Worm (Caenorhabditis elegans): Measurements from ENCODE around the gene fat-2.

The fat-2 gene

DNA sequence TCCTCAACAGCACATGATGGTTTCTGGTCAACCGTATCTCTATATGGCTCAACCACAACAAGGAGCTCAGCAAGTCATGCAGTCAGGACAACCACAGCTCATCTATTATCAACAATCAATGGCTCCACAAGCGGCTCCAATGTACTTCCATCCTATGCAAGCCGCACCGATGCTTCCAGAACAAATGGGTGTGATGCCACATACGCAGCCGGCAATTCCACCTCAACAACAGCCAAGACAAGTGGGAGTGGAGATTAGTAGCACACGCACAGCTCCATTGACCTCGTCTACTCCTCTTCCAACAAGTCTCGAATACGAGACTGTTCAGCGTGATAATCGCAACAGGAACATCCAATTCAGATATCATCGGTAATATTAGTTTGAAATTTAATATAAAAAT is 30.4 kb downstream of the fat-2 start:
- no peak for TF ChIP-seq nhr-41 (GFP tag; IDR thresholded peaks at IDR 0.05)
- TF ChIP-seq hlh-11 (tag; optimal IDR thresholded peaks at IDR 0.05), result no peak
- no peak for TF ChIP-seq F49E8.2 (tag; optimal IDR thresholded peaks at IDR 0.05; ENCODE audit: borderline replicate concordance)
- no peak for TF ChIP-seq ceh-20 (GFP tag; IDR thresholded peaks at IDR 0.05)
- no peak for TF ChIP-seq T26A8.4 (GFP tag; IDR thresholded peaks at IDR 0.05)
- TF ChIP-seq rbr-2 (tag; optimal IDR thresholded peaks at IDR 0.05), result no peak
- TF ChIP-seq snpc-1.2 (GFP tag; IDR thresholded peaks at IDR 0.05), result no peak
- no peak for TF ChIP-seq pha-4 (GFP tag; IDR thresholded peaks at IDR 0.05)
- TF ChIP-seq pha-4 (tag; optimal IDR thresholded peaks at IDR 0.05), result no peak
- no peak for TF ChIP-seq snpc-4 (tag; optimal IDR thresholded peaks at IDR 0.05)
- no peak for TF ChIP-seq arid-1 (GFP tag; conservative IDR thresholded peaks at IDR 0.05)
- TF ChIP-seq lim-7 (GFP tag; IDR thresholded peaks at IDR 0.05), result no peak
- TF ChIP-seq saeg-2 (GFP tag; IDR thresholded peaks at IDR 0.05), result no peak
- TF ChIP-seq mep-1 (tag; optimal IDR thresholded peaks at IDR 0.05), result no peak
- no peak for TF ChIP-seq dpl-1 (GFP tag; optimal IDR thresholded peaks at IDR 0.05)

DNA sequence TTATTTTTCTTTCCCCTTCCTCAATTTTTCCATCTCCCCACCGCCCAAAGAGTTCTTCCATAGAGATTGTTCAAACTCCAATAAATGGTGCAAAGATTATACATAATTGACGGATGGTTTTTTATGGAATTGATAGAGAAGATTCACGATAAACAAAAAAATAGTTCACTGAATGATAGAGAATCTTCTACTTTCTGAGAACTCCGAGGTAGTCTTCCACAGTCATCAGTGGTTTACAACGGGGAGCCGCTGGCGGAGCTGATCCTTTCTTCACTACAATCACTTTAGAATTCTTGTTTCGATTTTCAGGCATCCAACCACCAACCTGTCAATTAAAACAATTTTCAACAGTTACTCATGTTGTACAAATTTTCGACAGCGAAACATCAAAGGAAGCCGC is 32.3 kb downstream of the fat-2 start:
- no peak for TF ChIP-seq madf-5 (GFP tag; IDR thresholded peaks at IDR 0.05)

DNA sequence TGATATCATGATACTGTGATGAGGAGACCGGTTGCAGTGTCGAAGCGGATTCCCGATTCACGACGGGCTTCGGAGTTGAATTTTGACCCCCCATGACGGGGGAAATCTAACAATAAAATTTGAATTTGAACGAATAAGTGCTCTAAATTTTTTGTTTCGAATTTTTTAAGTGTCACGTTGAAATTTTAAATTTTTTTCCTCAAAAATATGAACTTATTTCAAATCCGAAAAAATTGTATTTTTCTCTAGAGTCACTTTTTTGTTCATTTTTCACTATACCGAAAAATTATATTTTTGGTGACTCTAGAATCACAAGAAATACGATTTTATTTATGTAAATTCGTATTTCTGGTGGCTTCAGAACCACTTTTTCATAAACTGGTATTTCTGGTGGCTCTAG is 34.8 kb downstream of the fat-2 start, which contains the start of gene W02A2.8:
Gene W02A2.8, minus strand, starts transcription at position 101 of the 400 bp plus-strand sequence.
- TF ChIP-seq ZK337.2 (GFP tag; IDR thresholded peaks at IDR 0.05) (0 out of 2 replicates have a peak, but pooled peaks have one; percentile 11), zip-2 (tag; optimal IDR thresholded peaks at IDR 0.05) (no peak)

DNA sequence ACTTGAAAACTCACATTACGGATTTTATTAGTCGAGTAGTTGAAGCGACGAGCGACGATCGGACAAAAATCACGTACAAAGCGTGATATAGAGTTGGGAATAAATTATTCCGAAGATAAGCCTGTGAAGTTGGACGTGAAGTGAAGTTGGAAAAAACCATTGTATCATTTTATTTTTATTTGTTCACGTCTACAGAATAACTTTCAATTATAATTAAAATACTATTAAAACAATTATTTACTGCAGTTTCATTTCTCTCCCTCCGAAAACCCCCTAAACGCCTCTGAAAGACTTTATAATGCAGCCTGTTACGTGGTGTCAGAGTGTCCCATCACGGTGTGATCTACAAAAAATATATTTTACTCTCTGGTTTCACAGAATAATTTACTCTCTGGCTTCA is 36.5 kb downstream of the fat-2 start, which contains the start of gene Y62E10A.3:
Gene Y62E10A.3, minus strand, starts transcription at position 101 of the 400 bp plus-strand sequence.
- no peak for TF ChIP-seq fos-1 (tag; optimal IDR thresholded peaks at IDR 0.05)
- TF ChIP-seq nhr-28 (tag; optimal IDR thresholded peaks at IDR 0.05), result no peak

DNA sequence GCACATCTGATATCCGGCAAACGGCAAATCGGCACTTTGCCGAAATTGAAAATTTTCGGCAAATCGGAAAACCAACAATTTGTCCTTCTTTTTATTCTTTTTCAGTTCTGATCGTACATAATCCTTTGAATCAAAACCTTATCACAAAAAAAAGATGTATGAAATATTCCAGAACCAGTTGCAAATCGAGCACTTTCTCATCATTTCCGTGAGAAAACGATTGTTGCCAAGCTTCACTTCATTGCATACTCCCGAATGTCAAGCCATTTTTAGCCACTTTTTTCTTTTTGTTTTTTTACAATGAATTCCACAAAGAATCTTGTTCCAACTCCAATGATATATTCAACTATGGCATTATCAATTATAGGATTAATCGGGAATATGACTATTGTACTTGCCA is 41.2 kb downstream of the fat-2 start, which contains the start of gene srsx-25:
Gene srsx-25, plus strand, starts transcription at position 301 of the 400 bp plus-strand sequence.
- TF ChIP-seq hlh-30 (tag; optimal IDR thresholded peaks at IDR 0.05; ENCODE audit: insufficient read depth), result no peak
- peak; percentile 79 for TF ChIP-seq aha-1 (tag)

DNA sequence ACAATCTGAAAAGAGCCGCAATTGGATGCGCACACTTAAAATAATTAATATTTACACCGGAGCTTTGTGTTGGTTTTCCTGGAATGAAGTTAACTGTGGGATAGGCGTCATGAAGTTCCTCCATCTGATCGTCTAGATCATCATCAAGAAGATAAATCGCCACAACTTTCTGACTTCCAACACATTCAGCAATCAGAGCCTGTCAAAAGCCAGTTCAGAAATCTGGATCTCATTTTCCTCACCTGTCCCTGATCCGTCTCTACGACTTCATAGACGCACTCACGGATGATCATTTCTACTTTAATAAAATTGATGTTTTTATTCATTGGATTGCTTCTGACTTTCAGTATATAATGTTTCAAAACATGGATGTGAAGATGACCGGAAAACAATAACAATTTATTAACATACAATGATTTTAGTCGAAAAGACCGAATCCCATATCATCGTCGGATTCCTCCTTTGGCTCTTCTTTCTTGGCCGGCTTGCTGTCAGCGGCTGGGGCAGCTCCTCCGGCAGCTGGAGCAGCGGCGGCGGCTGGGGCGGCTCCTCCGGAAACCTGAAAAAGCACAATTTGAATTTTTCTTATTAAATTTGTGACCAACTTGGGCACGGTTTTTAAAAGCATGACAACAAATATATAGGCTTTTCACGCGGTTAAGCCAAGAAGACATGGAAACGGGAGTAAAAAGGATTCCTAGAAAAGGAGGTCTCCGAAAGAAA is 45.6 kb downstream of the fat-2 start, which contains the start of gene agt-1:
Gene agt-1, minus strand, starts transcription at position 293 of the 723 bp plus-strand sequence.
- peak; percentile 38 for TF ChIP-seq F49E8.2 (tag; optimal IDR thresholded peaks at IDR 0.05; ENCODE audit: borderline replicate concordance)
- no peak for TF ChIP-seq hmg-1.1 (GFP tag; IDR thresholded peaks at IDR 0.05)
- 0 out of 2 replicates have a peak, but pooled peaks have one; percentile 17 for TF ChIP-seq Y48G9A.11 (GFP tag; IDR thresholded peaks at IDR 0.05)
- TF ChIP-seq mdt-29 (GFP tag; IDR thresholded peaks at IDR 0.05), result 0 out of 2 replicates have a peak, but pooled peaks have one; percentile 44
- peak; percentile 28 for TF ChIP-seq aha-1 (tag)
- no peak for TF ChIP-seq F10B5.3 (tag; optimal IDR thresholded peaks at IDR 0.05)
- no peak for TF ChIP-seq nhr-41 (GFP tag; IDR thresholded peaks at IDR 0.05)
- no peak for TF ChIP-seq fkh-10 (GFP tag; optimal IDR thresholded peaks at IDR 0.05)
- TF ChIP-seq nhr-6 (tag; optimal IDR thresholded peaks at IDR 0.05), result no peak
- TF ChIP-seq unc-130 (GFP tag; optimal IDR thresholded peaks at IDR 0.05), result no peak
- no peak for TF ChIP-seq daf-16 (GFP tag; optimal IDR thresholded peaks at IDR 0.05)
- no peak for TF ChIP-seq daf-16 (tag; optimal IDR thresholded peaks at IDR 0.05)
- no peak for TF ChIP-seq attf-4 (tag; optimal IDR thresholded peaks at IDR 0.05)
- peak; percentile 60 for TF ChIP-seq snpc-1.2 (GFP tag; IDR thresholded peaks at IDR 0.05)
- TF ChIP-seq arid-1 (GFP tag; conservative IDR thresholded peaks at IDR 0.05), result peak; percentile 50; the same call in 1 of the 2 replicates
- 0 out of 2 replicates have a peak, but pooled peaks have one; percentile 47 for TF ChIP-seq ctbp-1 (GFP tag; IDR thresholded peaks at IDR 0.05)
- TF ChIP-seq nhr-102 (tag; optimal IDR thresholded peaks at IDR 0.05), result peak; percentile 4
- TF ChIP-seq php-3 (GFP tag; IDR thresholded peaks at IDR 0.05), result no peak
- peak; percentile 95 for TF ChIP-seq set-16 (GFP tag; IDR thresholded peaks at IDR 0.05)
- TF ChIP-seq dmd-8 (GFP tag; IDR thresholded peaks at IDR 0.05), result 0 out of 2 replicates have a peak, but pooled peaks have one; percentile 19
- no peak for TF ChIP-seq T20F7.1 (GFP tag; optimal IDR thresholded peaks at IDR 0.05)
- TF ChIP-seq zip-11 (GFP tag; IDR thresholded peaks at IDR 0.05), result no peak

Measured in whole organism, L4 larva.